Fruit fly (Drosophila melanogaster): ENCODE results near the gene Nepl5.

Gene Nepl5

dm6 chr2L:6423148-6423547 is 42.1 kb downstream of the Nepl5 start, which contains the start of gene Tig:
Gene Tig, minus strand, starts transcription at chr2L:6423310.
- no peak for TF ChIP-seq CG34367 (tag; optimal IDR thresholded peaks at IDR 0.05)
- TF ChIP-seq CG4496 (GFP tag; IDR thresholded peaks at IDR 0.05): no peak
- no peak for TF ChIP-seq Pif1A (GFP tag; optimal IDR thresholded peaks at IDR 0.05)
- no peak for TF ChIP-seq CG10348 (GFP tag; IDR thresholded peaks at IDR 0.05)
- no peak for TF ChIP-seq CG14655 (GFP tag; optimal IDR thresholded peaks at IDR 0.05)

DNA sequence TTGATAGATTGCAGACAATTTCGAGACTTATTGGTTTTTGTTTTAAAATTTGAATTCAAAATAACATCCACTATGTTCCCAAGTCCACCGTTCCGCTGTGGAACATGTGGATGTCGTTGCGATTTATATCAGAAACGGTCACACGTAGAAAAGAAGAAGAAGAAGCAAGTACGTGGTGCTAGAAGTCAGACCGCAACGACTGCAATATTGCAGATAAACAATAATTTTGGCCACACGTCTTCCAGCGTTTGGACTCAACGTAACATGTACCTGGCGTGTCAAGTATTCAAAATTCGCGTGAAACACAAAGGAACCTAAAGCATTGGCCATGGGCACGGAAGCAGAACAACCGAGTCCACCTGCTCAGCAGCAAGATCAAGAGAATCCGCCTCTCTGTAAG is 43.1 kb downstream of the Nepl5 start, which contains the start of gene Fic:
Fic (plus strand) TSS at position 139 of the 400 bp plus-strand sequence.
- TF ChIP-seq EcR (GFP tag; optimal IDR thresholded peaks at IDR 0.05) (no peak), Pif1B (GFP tag; optimal IDR thresholded peaks at IDR 0.05) (no peak), CG13204 (GFP tag; optimal IDR thresholded peaks at IDR 0.05) (no peak), CG12605 (GFP tag; IDR thresholded peaks at IDR 0.05) (no peak), CG10348 (GFP tag; IDR thresholded peaks at IDR 0.05) (no peak), D1 (tag; optimal IDR thresholded peaks at IDR 0.05) (no peak), Snoo (tag; optimal IDR thresholded peaks at IDR 0.05) (no peak), CG32121 (GFP tag; IDR thresholded peaks at IDR 0.05) (no peak), CG8301 (tag; optimal IDR thresholded peaks at IDR 0.05) (no peak), CG15710 (tag; optimal IDR thresholded peaks at IDR 0.05) (no peak), CG17806 (tag; optimal IDR thresholded peaks at IDR 0.05) (no peak), Pif1A (GFP tag; optimal IDR thresholded peaks at IDR 0.05) (no peak), CG34367 (tag; optimal IDR thresholded peaks at IDR 0.05) (no peak), CG9948 (tag; optimal IDR thresholded peaks at IDR 0.05) (no peak), fd96Ca (GFP tag; IDR thresholded peaks at IDR 0.05) (no peak), CG14655 (GFP tag; optimal IDR thresholded peaks at IDR 0.05) (no peak)

DNA sequence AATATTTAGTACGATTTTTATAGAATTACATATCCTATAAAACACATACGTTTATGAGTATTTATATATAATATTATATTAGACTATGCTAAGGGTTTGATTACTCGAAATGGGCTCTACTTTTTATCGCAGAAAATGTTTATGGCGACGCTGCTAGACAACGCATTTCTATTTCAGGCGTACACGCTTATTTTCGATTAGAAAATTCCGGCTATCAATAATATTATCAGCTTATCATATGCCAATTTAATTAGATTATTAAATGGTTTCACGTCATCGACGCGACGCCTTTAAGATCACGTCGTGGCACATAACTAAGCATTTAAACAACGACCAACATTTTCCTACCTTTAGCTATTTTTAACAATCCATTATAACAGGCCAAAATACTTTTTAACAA is 45.3 kb downstream of the Nepl5 start:
- TF ChIP-seq CG10348 (GFP tag; IDR thresholded peaks at IDR 0.05): no peak
- TF ChIP-seq CG12605 (GFP tag; IDR thresholded peaks at IDR 0.05): no peak
- TF ChIP-seq CG4496 (GFP tag; IDR thresholded peaks at IDR 0.05): no peak
- no peak for TF ChIP-seq Snoo (tag; optimal IDR thresholded peaks at IDR 0.05)
- TF ChIP-seq EcR (GFP tag; optimal IDR thresholded peaks at IDR 0.05): no peak
- TF ChIP-seq CG17806 (tag; optimal IDR thresholded peaks at IDR 0.05): no peak
- no peak for TF ChIP-seq CG13204 (GFP tag; optimal IDR thresholded peaks at IDR 0.05)
- TF ChIP-seq Pif1A (GFP tag; optimal IDR thresholded peaks at IDR 0.05): no peak
- no peak for TF ChIP-seq CG32121 (GFP tag; IDR thresholded peaks at IDR 0.05)
- no peak for TF ChIP-seq CG8301 (tag; optimal IDR thresholded peaks at IDR 0.05)
- TF ChIP-seq Pif1B (GFP tag; optimal IDR thresholded peaks at IDR 0.05): no peak
- no peak for TF ChIP-seq CG9948 (tag; optimal IDR thresholded peaks at IDR 0.05)
- TF ChIP-seq D1 (tag; optimal IDR thresholded peaks at IDR 0.05): no peak
- TF ChIP-seq CG8159 (tag; optimal IDR thresholded peaks at IDR 0.05): no peak
- TF ChIP-seq CG14655 (GFP tag; optimal IDR thresholded peaks at IDR 0.05): no peak
- no peak for TF ChIP-seq CG15710 (tag; optimal IDR thresholded peaks at IDR 0.05)
